Fruit fly (Drosophila melanogaster): ENCODE results near the gene CG13040.
A peak's percentile ranks its signal among the peaks of the same experiment; 100 is the strongest.

CG13040 gene

dm6 chr3L:16361200-16361815, 34.8 kb upstream of the CG13040 start:
- TF ChIP-seq CG14711 (tag; optimal IDR thresholded peaks at IDR 0.05): no peak
- TF ChIP-seq CG11617 (GFP tag; optimal IDR thresholded peaks at IDR 0.05): no peak
- TF ChIP-seq cic (GFP tag; optimal IDR thresholded peaks at IDR 0.05): no peak
- TF ChIP-seq toe (GFP tag; optimal IDR thresholded peaks at IDR 0.05): no peak
- no peak for TF ChIP-seq bab1 (GFP tag; optimal IDR thresholded peaks at IDR 0.05)
- TF ChIP-seq CG7101 (tag; optimal IDR thresholded peaks at IDR 0.05): no peak
- TF ChIP-seq Clk (GFP tag; optimal IDR thresholded peaks at IDR 0.05): no peak
- TF ChIP-seq CG33017 (tag; optimal IDR thresholded peaks at IDR 0.05): no peak
- TF ChIP-seq CG5204 (GFP tag; optimal IDR thresholded peaks at IDR 0.05): no peak
- TF ChIP-seq CG7045 (GFP tag; optimal IDR thresholded peaks at IDR 0.05): no peak
- no peak for TF ChIP-seq kay (GFP tag; ENCODE audit: borderline replicate concordance)
- no peak for TF ChIP-seq cnc (optimal IDR thresholded peaks at IDR 0.05)
- TF ChIP-seq Hr96 (GFP tag; optimal IDR thresholded peaks at IDR 0.05): no peak

dm6 chr3L:16359795-16360194, 33.2 kb upstream of the CG13040 start:
- TF ChIP-seq ovo (GFP tag; optimal IDR thresholded peaks at IDR 0.05): no peak
- peak; percentile 92 for TF ChIP-seq kay (GFP tag; ENCODE audit: borderline replicate concordance)
- TF ChIP-seq CG12768 (GFP tag; optimal IDR thresholded peaks at IDR 0.05): peak; percentile 39
- TF ChIP-seq CG14711 (tag; optimal IDR thresholded peaks at IDR 0.05): no peak

dm6 chr3L:16359219-16359748, 32.7 kb upstream of the CG13040 start, which contains the start of gene ringer:
Gene ringer (minus strand): TSS chr3L:16359428.
- TF ChIP-seq tj (GFP tag; optimal IDR thresholded peaks at IDR 0.05) (no peak), CG33017 (tag; optimal IDR thresholded peaks at IDR 0.05) (peak; percentile 43)

- no peak for TF ChIP-seq tj (GFP tag; optimal IDR thresholded peaks at IDR 0.05)
Measured at dm6 chr3L:16357860-16358259, 31.3 kb upstream of the CG13040 start.

dm6 chr3L:16357187-16357728, 30.7 kb upstream of the CG13040 start:
- TF ChIP-seq CG7101 (tag; optimal IDR thresholded peaks at IDR 0.05): no peak
- no peak for TF ChIP-seq Mnt (GFP tag; optimal IDR thresholded peaks at IDR 0.05)
- TF ChIP-seq CG33017 (tag; optimal IDR thresholded peaks at IDR 0.05): no peak
- TF ChIP-seq ovo (GFP tag; optimal IDR thresholded peaks at IDR 0.05): no peak
- TF ChIP-seq CG14711 (tag; optimal IDR thresholded peaks at IDR 0.05): no peak
- TF ChIP-seq pad (GFP tag; optimal IDR thresholded peaks at IDR 0.05): no peak
- no peak for TF ChIP-seq bab1 (GFP tag; optimal IDR thresholded peaks at IDR 0.05)

dm6 chr3L:16356171-16356765, 29.7 kb upstream of the CG13040 start:
- TF ChIP-seq CG7045 (GFP tag; optimal IDR thresholded peaks at IDR 0.05): no peak
- no peak for TF ChIP-seq bab1 (GFP tag; optimal IDR thresholded peaks at IDR 0.05)
- peak; percentile 14 for TF ChIP-seq Mnt (GFP tag; optimal IDR thresholded peaks at IDR 0.05)
- no peak for TF ChIP-seq CG1620 (GFP tag; optimal IDR thresholded peaks at IDR 0.05)
- TF ChIP-seq toe (GFP tag; optimal IDR thresholded peaks at IDR 0.05): no peak
- TF ChIP-seq CG33017 (tag; optimal IDR thresholded peaks at IDR 0.05): peak; percentile 7
- TF ChIP-seq Crg-1 (GFP tag; optimal IDR thresholded peaks at IDR 0.05): no peak
- no peak for TF ChIP-seq CG14711 (tag; optimal IDR thresholded peaks at IDR 0.05)
- peak; percentile 18 for TF ChIP-seq CG12768 (GFP tag; optimal IDR thresholded peaks at IDR 0.05)
- TF ChIP-seq tj (GFP tag; optimal IDR thresholded peaks at IDR 0.05): no peak
- no peak for TF ChIP-seq Clk (GFP tag; optimal IDR thresholded peaks at IDR 0.05)
- no peak for TF ChIP-seq ovo (GFP tag; optimal IDR thresholded peaks at IDR 0.05)
- TF ChIP-seq CG5204 (GFP tag; optimal IDR thresholded peaks at IDR 0.05): no peak
- no peak for TF ChIP-seq Hr96 (GFP tag; optimal IDR thresholded peaks at IDR 0.05)
- TF ChIP-seq CG11617 (GFP tag; optimal IDR thresholded peaks at IDR 0.05): no peak
- no peak for TF ChIP-seq cic (GFP tag; optimal IDR thresholded peaks at IDR 0.05)
- TF ChIP-seq CG7101 (tag; optimal IDR thresholded peaks at IDR 0.05): peak; percentile 13
- no peak for TF ChIP-seq pad (GFP tag; optimal IDR thresholded peaks at IDR 0.05)
- peak; percentile 88 for TF ChIP-seq kay (GFP tag; ENCODE audit: borderline replicate concordance)
- no peak for TF ChIP-seq cnc (optimal IDR thresholded peaks at IDR 0.05)

dm6 chr3L:16354197-16354596, 27.6 kb upstream of the CG13040 start, which contains the start of gene Pdh:
Gene Pdh (minus strand): TSS chr3L:16354297.
- TF ChIP-seq cic (GFP tag; optimal IDR thresholded peaks at IDR 0.05) (no peak), Hr96 (GFP tag; optimal IDR thresholded peaks at IDR 0.05) (no peak), tj (GFP tag; optimal IDR thresholded peaks at IDR 0.05) (no peak), Mnt (GFP tag; optimal IDR thresholded peaks at IDR 0.05) (no peak), CG12768 (GFP tag; optimal IDR thresholded peaks at IDR 0.05) (no peak), CG1620 (GFP tag; optimal IDR thresholded peaks at IDR 0.05) (no peak), toe (GFP tag; optimal IDR thresholded peaks at IDR 0.05) (no peak), kay (GFP tag; ENCODE audit: borderline replicate concordance) (no peak), Crg-1 (GFP tag; optimal IDR thresholded peaks at IDR 0.05) (no peak), ovo (GFP tag; optimal IDR thresholded peaks at IDR 0.05) (no peak), Clk (GFP tag; optimal IDR thresholded peaks at IDR 0.05) (no peak), cnc (optimal IDR thresholded peaks at IDR 0.05) (no peak), pad (GFP tag; optimal IDR thresholded peaks at IDR 0.05) (no peak), CG7045 (GFP tag; optimal IDR thresholded peaks at IDR 0.05) (no peak), bab1 (GFP tag; optimal IDR thresholded peaks at IDR 0.05) (no peak), CG5204 (GFP tag; optimal IDR thresholded peaks at IDR 0.05) (no peak), CG11617 (GFP tag; optimal IDR thresholded peaks at IDR 0.05) (no peak)

All from whole organism, adult.